Worm (Caenorhabditis elegans) whole organism, L2 larva: Measurements from ENCODE around the gene srd-21.

Experiments used
- ZK546.5 ChIP-seq: sonication (generic microtip); optimal IDR thresholded peaks from 2 replicates; lab custom pipeline; 2017; ENCODE audit warnings: missing biosample characterization, missing genetic modification characterization
- ama-1 ChIP-seq: fragments of 150-350 bp; optimal IDR thresholded peaks from 2 replicates; lab custom pipeline; 2018; ENCODE audit warnings: inconsistent platforms
- ceh-16 ChIP-seq: fragments of 150-350 bp; optimal IDR thresholded peaks from 2 replicates; lab custom pipeline; 2014; ENCODE audit warnings: missing biosample characterization, missing genetic modification characterization
- elt-3 ChIP-seq: sonication (generic microtip); optimal IDR thresholded peaks from 2 replicates; lab custom pipeline; 2017; ENCODE audit warnings: missing biosample characterization, missing genetic modification characterization
- lin-13 ChIP-seq: fragments of 150-350 bp; optimal IDR thresholded peaks from 2 replicates; lab custom pipeline; 2014; ENCODE audit warnings: missing biosample characterization, missing genetic modification reagents, missing genetic modification characterization
- lin-39 ChIP-seq: fragments of 150-350 bp; optimal IDR thresholded peaks from 2 replicates; lab custom pipeline; 2014; ENCODE audit warnings: missing biosample characterization, missing genetic modification reagents, missing genetic modification characterization
- mdl-1 ChIP-seq, 2 experiments: fragments of 150-350 bp in 1 of 2; sonication (generic microtip) in 1 of 2; optimal IDR thresholded peaks; 2 replicates each; lab custom pipeline; 2017; ENCODE audit warnings: missing biosample characterization in 2 of 2, missing genetic modification characterization in 2 of 2
- nhr-23 ChIP-seq: fragments of 150-350 bp; optimal IDR thresholded peaks from 2 replicates; lab custom pipeline; 2014; ENCODE audit warnings: missing biosample characterization, missing genetic modification reagents, missing genetic modification characterization
- nhr-237 ChIP-seq: fragments of 150-350 bp; optimal IDR thresholded peaks from 2 replicates; lab custom pipeline; 2014; ENCODE audit warnings: missing biosample characterization, missing genetic modification characterization
- nhr-77 ChIP-seq: fragments of 150-350 bp; optimal IDR thresholded peaks from 2 replicates; lab custom pipeline; 2014; ENCODE audit warnings: missing biosample characterization, missing genetic modification characterization
- skn-1 ChIP-seq: sonication (generic microtip); optimal IDR thresholded peaks from 2 replicates; lab custom pipeline; 2017; ENCODE audit warnings: missing biosample characterization, missing genetic modification characterization
- unc-55 ChIP-seq: fragments of 150-350 bp; sonication (generic microtip); optimal IDR thresholded peaks from 3 replicates; lab custom pipeline; 2014; ENCODE audit warnings: missing biosample characterization, missing genetic modification reagents, missing genetic modification characterization
- unc-62 ChIP-seq: fragments of 150-350 bp; optimal IDR thresholded peaks from 2 replicates; lab custom pipeline; 2014; ENCODE audit warnings: missing biosample characterization, missing genetic modification reagents, missing genetic modification characterization
- ztf-4 ChIP-seq: fragments of 150-350 bp; optimal IDR thresholded peaks from 2 replicates; lab custom pipeline; 2014; ENCODE audit warnings: missing biosample characterization, missing genetic modification characterization

DNA sequence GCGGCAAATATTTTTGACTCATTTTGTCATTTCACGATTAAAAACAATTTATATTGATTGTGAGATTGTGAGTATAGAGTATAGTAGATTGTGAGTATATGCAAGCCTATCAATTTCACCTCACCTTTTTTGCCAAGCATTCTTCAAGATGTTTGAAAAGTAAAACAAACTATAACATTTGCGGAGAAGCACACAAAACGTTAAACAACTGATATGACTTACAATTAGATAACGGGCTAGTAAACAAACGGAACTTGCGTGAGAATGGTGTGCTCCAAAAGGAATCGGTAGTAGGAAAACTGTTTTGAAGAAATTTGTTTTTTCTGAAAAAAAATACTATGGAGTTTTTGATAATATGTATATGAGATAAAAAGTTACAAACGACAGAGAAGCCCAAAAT lies 19.6 kb upstream of the srd-21 start:
- TF ChIP-seq ceh-16 (tag; lab: Kevin White, UChicago): no peak
- no peak for TF ChIP-seq unc-55 (GFP tag; lab: Kevin White, UChicago)
- TF ChIP-seq ztf-4 (tag; lab: Kevin White, UChicago): no peak
- TF ChIP-seq mdl-1 (tag; optimal IDR thresholded peaks at IDR 0.05; lab: Kevin White, UChicago): no peak
- no peak for TF ChIP-seq ama-1 (lab: Kevin White, UChicago)
- TF ChIP-seq elt-3: no peak
- TF ChIP-seq skn-1 (tag; lab: Kevin White, UChicago): no peak
- TF ChIP-seq ZK546.5 (tag; lab: Kevin White, UChicago): no peak
- TF ChIP-seq nhr-23 (tag; lab: Kevin White, UChicago): no peak
- no peak for TF ChIP-seq lin-39
- TF ChIP-seq nhr-237 (tag; lab: Kevin White, UChicago): no peak
- TF ChIP-seq lin-13 (GFP tag; lab: Kevin White, UChicago): no peak
- TF ChIP-seq nhr-77: no peak
- no peak for TF ChIP-seq unc-62 (GFP tag; lab: Kevin White, UChicago)
